Worm (Caenorhabditis elegans): ENCODE results near the gene Y43F8C.7.

The Y43F8C.7 gene

ce11 chrV:19664574-19664973, 20.7 kb upstream of the Y43F8C.7 start:
- TF ChIP-seq dve-1 (tag; optimal IDR thresholded peaks at IDR 0.05; ENCODE audit: insufficient read depth), result no peak
- TF ChIP-seq zfp-3 (GFP tag; conservative IDR thresholded peaks at IDR 0.05), result no peak
- no peak for TF ChIP-seq F26F4.8 (GFP tag; conservative IDR thresholded peaks at IDR 0.05)
- TF ChIP-seq ama-1 (optimal IDR thresholded peaks at IDR 0.05), result no peak
- no peak for TF ChIP-seq ceh-32 (tag; optimal IDR thresholded peaks at IDR 0.05; ENCODE audit: poor library complexity)
- TF ChIP-seq egl-43 (GFP tag; IDR thresholded peaks at IDR 0.05), result no peak
- TF ChIP-seq ceh-82 (tag; optimal IDR thresholded peaks at IDR 0.05), result no peak
- TF ChIP-seq spr-1 (tag; optimal IDR thresholded peaks at IDR 0.05), result no peak
- no peak for TF ChIP-seq hlh-30 (tag; optimal IDR thresholded peaks at IDR 0.05; ENCODE audit: insufficient read depth)
- TF ChIP-seq nhr-10 (tag; optimal IDR thresholded peaks at IDR 0.05), result no peak
- TF ChIP-seq saeg-2 (GFP tag; IDR thresholded peaks at IDR 0.05), result no peak
- TF ChIP-seq ces-1 (GFP tag; optimal IDR thresholded peaks at IDR 0.05), result no peak
- no peak for TF ChIP-seq F37D6.2 (tag; optimal IDR thresholded peaks at IDR 0.05)
- TF ChIP-seq madf-9 (GFP tag; conservative IDR thresholded peaks at IDR 0.05), result no peak
- no peak for TF ChIP-seq nhr-76 (tag; optimal IDR thresholded peaks at IDR 0.05)
- TF ChIP-seq Y48G9A.11 (GFP tag; IDR thresholded peaks at IDR 0.05), result no peak
- TF ChIP-seq hlh-11 (tag; optimal IDR thresholded peaks at IDR 0.05), result no peak
- no peak for TF ChIP-seq zip-11 (GFP tag; IDR thresholded peaks at IDR 0.05)
- no peak for TF ChIP-seq dpl-1 (GFP tag; optimal IDR thresholded peaks at IDR 0.05)
- no peak for TF ChIP-seq lin-15B (tag; optimal IDR thresholded peaks at IDR 0.05)

DNA sequence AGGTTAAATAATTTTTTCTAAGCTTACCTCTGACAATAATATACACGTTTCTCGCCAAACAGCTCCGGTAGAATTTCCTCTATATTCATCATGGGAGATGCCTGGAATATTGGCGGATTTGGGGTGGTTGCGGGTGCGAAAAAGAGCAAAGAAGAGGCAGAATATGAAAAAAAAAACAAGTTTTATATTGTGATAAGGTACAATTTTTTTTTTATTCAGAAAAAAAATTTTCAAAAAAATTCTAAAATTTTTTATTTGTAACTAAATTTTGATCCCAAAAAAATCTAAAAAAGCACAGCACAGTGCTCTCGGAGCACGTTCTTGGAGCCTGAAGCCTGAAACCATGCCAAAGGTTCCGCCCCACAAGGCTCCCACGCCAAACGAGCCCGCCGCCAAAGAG, 11.3 kb upstream of the Y43F8C.7 start, which contains the start of gene dmd-3:
dmd-3 (minus strand) TSS at position 101 of the 400 bp plus-strand sequence.
- peak; percentile 63 for TF ChIP-seq aha-1 (tag)
- TF ChIP-seq F49E8.2 (tag; optimal IDR thresholded peaks at IDR 0.05; ENCODE audit: borderline replicate concordance), result no peak

DNA sequence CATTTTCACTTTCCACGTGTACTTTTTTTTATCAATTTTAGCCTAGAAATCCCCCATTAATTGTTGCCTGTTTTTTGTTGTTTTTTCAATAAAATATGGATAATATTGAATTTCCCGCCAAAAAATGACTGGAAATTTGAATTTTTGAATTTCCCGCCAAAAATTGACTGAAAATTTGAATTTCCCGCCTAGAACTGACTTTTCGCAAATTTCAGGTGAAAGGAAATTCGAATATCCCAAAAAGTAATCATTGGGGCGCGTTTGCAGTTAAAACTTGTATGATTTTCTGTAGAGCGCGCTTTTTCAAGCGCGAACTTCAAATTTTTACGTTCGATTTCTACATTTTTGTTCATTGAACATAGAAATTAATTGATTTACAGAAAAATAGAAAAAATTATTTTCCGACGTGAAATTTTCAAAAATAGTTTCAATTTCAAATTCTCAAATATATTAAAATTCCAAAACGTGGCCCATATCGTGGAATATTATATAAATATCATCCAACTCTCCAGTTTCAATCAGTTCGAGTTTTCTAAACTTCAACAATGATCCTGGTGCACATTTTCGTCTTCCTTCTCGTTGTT, 1.8 kb upstream of the Y43F8C.7 start, which contains the start of gene Y43F8C.9:
Y43F8C.9 (plus strand) TSS at position 534 of the 584 bp plus-strand sequence.
- TF ChIP-seq Y75B8A.6 (GFP tag; IDR thresholded peaks at IDR 0.05) (no peak), lin-1 (GFP tag; IDR thresholded peaks at IDR 0.05) (no peak), Y5F2A.4 (GFP tag; optimal IDR thresholded peaks at IDR 0.05) (no peak), lin-38 (GFP tag; IDR thresholded peaks at IDR 0.05) (peak; percentile 45), ceh-32 (tag; optimal IDR thresholded peaks at IDR 0.05; ENCODE audit: poor library complexity) (no peak), R02D3.7 (tag; optimal IDR thresholded peaks at IDR 0.05) (no peak), ztf-7 (tag; optimal IDR thresholded peaks at IDR 0.05) (no peak)

DNA sequence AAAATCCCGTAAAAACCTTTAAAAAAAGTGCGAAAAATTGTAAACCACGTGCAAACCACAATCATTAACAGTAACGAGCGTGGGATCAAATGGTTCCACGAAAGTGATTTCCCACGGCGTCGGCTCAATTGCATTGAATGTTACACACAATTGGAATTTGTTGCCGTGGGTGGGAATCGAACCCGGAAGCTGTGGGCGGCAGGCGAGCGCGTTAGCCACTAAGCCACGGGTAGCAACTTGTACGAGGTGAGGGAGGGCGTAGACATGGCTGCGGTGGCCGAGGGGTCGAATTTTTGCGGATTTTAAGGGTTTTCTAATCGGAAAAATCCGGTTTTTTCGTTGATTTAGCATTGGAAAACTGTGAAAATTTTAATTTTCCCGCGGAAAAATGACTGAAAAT, 815 bp downstream of the Y43F8C.7 start:
- peak; percentile 90 for TF ChIP-seq mes-2 (tag; optimal IDR thresholded peaks at IDR 0.05; ENCODE audit: poor library complexity, severe bottlenecking)
- TF ChIP-seq jun-1 (tag; optimal IDR thresholded peaks at IDR 0.05), result peak; percentile 15
- peak; percentile 90 for TF ChIP-seq vab-7 (GFP tag; IDR thresholded peaks at IDR 0.05)
- peak; percentile 94 for TF ChIP-seq D1046.2 (GFP tag; IDR thresholded peaks at IDR 0.05)
- TF ChIP-seq ceh-62 (tag; optimal IDR thresholded peaks at IDR 0.05), result no peak
- TF ChIP-seq ZK337.2 (GFP tag; IDR thresholded peaks at IDR 0.05), result peak; percentile 92
- TF ChIP-seq lsy-2 (tag; optimal IDR thresholded peaks at IDR 0.05), result peak; percentile 11 to 90
- TF ChIP-seq ctbp-1 (GFP tag; IDR thresholded peaks at IDR 0.05), result peak; percentile 93
- TF ChIP-seq hif-1 (tag; optimal IDR thresholded peaks at IDR 0.05), result peak; percentile 21 to 68
- no peak for TF ChIP-seq lin-39 (tag; optimal IDR thresholded peaks at IDR 0.05)
- TF ChIP-seq zip-11 (GFP tag; IDR thresholded peaks at IDR 0.05), result peak; percentile 87
- peak; percentile 87 for TF ChIP-seq F10B5.3 (tag; optimal IDR thresholded peaks at IDR 0.05)
- TF ChIP-seq mxl-3 (GFP tag; optimal IDR thresholded peaks at IDR 0.05), result no peak
- peak; percentile 97 for TF ChIP-seq lim-7 (GFP tag; IDR thresholded peaks at IDR 0.05)
- TF ChIP-seq ztf-11 (tag; optimal IDR thresholded peaks at IDR 0.05), result no peak
- TF ChIP-seq ceh-28 (tag; optimal IDR thresholded peaks at IDR 0.05), result no peak
- TF ChIP-seq hlh-11 (tag; optimal IDR thresholded peaks at IDR 0.05), result peak; percentile 79
- TF ChIP-seq lin-38 (GFP tag; IDR thresholded peaks at IDR 0.05), result peak; percentile 89
- TF ChIP-seq lin-15B (tag; optimal IDR thresholded peaks at IDR 0.05), result no peak
- TF ChIP-seq fkh-10 (GFP tag; optimal IDR thresholded peaks at IDR 0.05), result no peak
- TF ChIP-seq sdz-12 (GFP tag; optimal IDR thresholded peaks at IDR 0.05), result peak; percentile 95
- TF ChIP-seq lin-1 (GFP tag; IDR thresholded peaks at IDR 0.05), result peak; percentile 87
- peak; percentile 54 for TF ChIP-seq ztf-7 (tag; optimal IDR thresholded peaks at IDR 0.05)
- no peak for TF ChIP-seq daf-12 (tag; optimal IDR thresholded peaks at IDR 0.05)

Measured in whole organism, L4 larva.